Worm (Caenorhabditis elegans) whole organism, early embryonic: ENCODE results near the gene F28G4.4.

Experiments used
- B0310.2 ChIP-seq: sonication (generic microtip); optimal IDR thresholded peaks from 2 replicates; lab custom pipeline; 2016; ENCODE audit warnings: mild to moderate bottlenecking, missing genetic modification characterization, missing compliant biosample characterization
- F13C5.2 ChIP-seq: sonication (generic microtip); optimal IDR thresholded peaks from 2 replicates; lab custom pipeline; 2017; ENCODE audit warnings: mild to moderate bottlenecking, missing genetic modification characterization, inconsistent platforms, missing compliant biosample characterization
- aly-1 ChIP-seq: sonication (generic microtip); optimal IDR thresholded peaks from 2 replicates; lab custom pipeline; 2016; ENCODE audit warnings: missing genetic modification characterization, missing compliant biosample characterization
- ama-1 ChIP-seq: fragments of 150-350 bp; optimal IDR thresholded peaks from 2 replicates; lab custom pipeline; 2014
- ceh-13 ChIP-seq: fragments of 200-800 bp; sonication (Bioruptor generic); optimal IDR thresholded peaks from 2 replicates; lab custom pipeline; 2018; ENCODE audit warnings: mild to moderate bottlenecking, missing genetic modification characterization, missing compliant biosample characterization
- ceh-36 ChIP-seq: sonication (generic microtip); optimal IDR thresholded peaks from 2 replicates; lab custom pipeline; 2016; ENCODE audit warnings: missing genetic modification characterization, inconsistent platforms, missing compliant biosample characterization
- ets-7 ChIP-seq: sonication (generic microtip); optimal IDR thresholded peaks from 2 replicates; lab custom pipeline; 2016; ENCODE audit warnings: missing genotype, missing genetic modification characterization, missing compliant biosample characterization
- flt-1 ChIP-seq: fragments of 200-800 bp; sonication (Bioruptor generic); IDR thresholded peaks from 2 replicates; pipeline ENCODE4 v1.3.6; 2022; ENCODE audit warnings: missing genetic modification characterization, missing compliant biosample characterization
- hmbx-1 ChIP-seq: sonication (generic microtip); optimal IDR thresholded peaks from 2 replicates; lab custom pipeline; 2016; ENCODE audit warnings: mild to moderate bottlenecking, missing genetic modification characterization, missing compliant biosample characterization
- hmg-4 ChIP-seq: fragments of 200-800 bp; sonication (Bioruptor generic); optimal IDR thresholded peaks from 2 replicates; lab custom pipeline; 2018; ENCODE audit warnings: mild to moderate bottlenecking, missing genetic modification characterization, missing compliant biosample characterization
- hnd-1 ChIP-seq: sonication (generic microtip); optimal IDR thresholded peaks from 2 replicates; lab custom pipeline; 2016; ENCODE audit warnings: missing genetic modification characterization, missing compliant biosample characterization
- pes-1 ChIP-seq: fragments of 200-800 bp; sonication (Bioruptor generic); IDR thresholded peaks from 2 replicates; pipeline ENCODE4 v1.3.6; 2022; ENCODE audit warnings: missing genetic modification reagents, missing genetic modification characterization, missing compliant biosample characterization
- scrt-1 ChIP-seq: fragments of 200-800 bp; sonication (Bioruptor generic); IDR thresholded peaks from 2 replicates; pipeline ENCODE4 v1.3.6; 2022; ENCODE audit warnings: missing genetic modification characterization, missing compliant biosample characterization
- sea-1 ChIP-seq: fragments of 200-800 bp; sonication (Bioruptor generic); conservative IDR thresholded peaks from 2 replicates; pipeline ENCODE4 v1.3.6; 2022; ENCODE audit warnings: missing genetic modification characterization, missing compliant biosample characterization
- tbx-11 ChIP-seq: fragments of 200-800 bp; sonication (Bioruptor generic); IDR thresholded peaks from 2 replicates; pipeline ENCODE4 v1.3.6; 2022; ENCODE audit warnings: missing genetic modification characterization, missing compliant biosample characterization
- tbx-37 ChIP-seq: fragments of 200-800 bp; sonication (Bioruptor generic); conservative IDR thresholded peaks from 2 replicates; pipeline ENCODE4 v1.3.6; 2022; ENCODE audit warnings: missing genetic modification reagents, missing genetic modification characterization, missing compliant biosample characterization
- tra-4 ChIP-seq: sonication (generic microtip); optimal IDR thresholded peaks from 2 replicates; lab custom pipeline; 2017; ENCODE audit warnings: missing genetic modification characterization, missing compliant biosample characterization

F28G4.4 gene

DNA sequence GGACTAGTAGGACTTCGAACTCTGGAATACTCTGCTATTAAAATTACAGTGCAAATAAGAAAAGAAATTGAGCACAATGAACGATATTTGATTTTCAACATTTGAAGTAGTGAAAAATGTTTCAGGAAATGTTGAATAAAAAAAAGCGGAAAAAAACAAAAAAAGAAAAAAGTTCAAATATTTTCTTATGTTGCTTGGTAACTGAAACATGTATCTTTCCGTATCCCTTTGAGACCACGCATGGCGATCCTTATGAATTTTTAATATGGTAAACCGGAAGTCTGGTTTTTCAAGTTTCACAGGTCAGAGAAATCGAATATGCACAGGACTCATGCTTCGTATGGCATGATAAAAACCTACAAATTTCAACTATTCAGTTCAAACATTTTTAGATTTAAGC lies 1.9 kb upstream of the F28G4.4 start, which contains the start of gene F28G4.3:
TSS of gene F28G4.3 (minus strand) at position 101 of the 400 bp plus-strand sequence.
- TF ChIP-seq hmg-4 (no peak), hmbx-1 (no peak), ceh-36 (tag; lab: Kevin White, UChicago) (no peak), flt-1 (no peak), hnd-1 (no peak), F13C5.2 (no peak), tbx-37 (no peak)

DNA sequence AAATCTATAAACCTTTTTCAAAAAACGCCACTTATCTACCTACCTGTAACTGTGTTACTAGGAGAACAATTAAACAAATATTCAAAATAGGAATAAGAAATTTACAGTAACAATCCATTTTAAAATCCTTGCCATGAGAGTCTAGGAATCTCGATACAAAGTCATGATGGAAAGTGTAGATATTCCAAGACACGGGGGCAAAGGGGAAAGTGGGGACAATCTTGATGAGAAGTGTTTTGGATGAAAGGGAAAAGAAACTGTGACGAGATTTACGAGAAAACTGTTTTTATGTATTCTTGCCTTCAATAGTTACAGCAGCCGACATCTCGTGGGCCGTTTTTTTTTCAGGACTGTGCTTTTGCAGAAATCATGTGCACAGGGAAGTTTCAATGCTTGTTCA lies 3.5 kb downstream of the F28G4.4 start, which contains the start of gene F28G4.2:
TSS of gene F28G4.2 (minus strand) at position 175 of the 400 bp plus-strand sequence.
- no peak for TF ChIP-seq tra-4
- no peak for TF ChIP-seq ceh-13 (GFP tag; lab: Kevin White, UChicago)
- TF ChIP-seq tbx-11 = no peak
- no peak for TF ChIP-seq pes-1
- no peak for TF ChIP-seq scrt-1 (GFP tag; lab: Robert Waterston, UW)

DNA sequence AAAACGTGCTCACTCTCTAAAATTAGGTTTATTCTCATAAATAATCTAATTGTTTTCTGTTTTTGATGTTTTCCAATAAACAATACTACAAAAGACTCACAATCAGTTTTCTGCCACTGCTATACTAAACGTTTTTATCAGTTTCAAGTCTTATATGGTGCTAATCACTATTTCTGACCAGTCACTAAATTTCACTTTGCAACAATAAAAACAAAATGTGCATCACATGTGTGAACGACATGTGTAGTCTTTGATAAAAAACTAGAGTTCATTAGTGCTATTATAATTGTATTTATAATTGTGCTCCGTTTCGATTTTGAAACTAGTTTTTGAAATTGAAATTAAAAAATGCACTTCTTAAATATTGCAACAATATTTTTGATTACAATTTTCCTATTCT lies 7.8 kb downstream of the F28G4.4 start, which contains the start of gene cyp-37B1:
TSS of gene cyp-37B1 (plus strand) at position 199 of the 400 bp plus-strand sequence.
- TF ChIP-seq hnd-1 (no peak), tbx-11 (no peak), hmg-4 (no peak), sea-1 (GFP tag; lab: Robert Waterston, UW) (no peak), hmbx-1 (no peak), scrt-1 (GFP tag; lab: Robert Waterston, UW) (no peak), pes-1 (no peak), ceh-13 (GFP tag; lab: Kevin White, UChicago) (no peak), ceh-36 (tag; lab: Kevin White, UChicago) (no peak), flt-1 (no peak), B0310.2 (tag; lab: Kevin White, UChicago) (no peak), aly-1 (tag; lab: Kevin White, UChicago) (no peak), tbx-37 (no peak), ets-7 (no peak), ama-1 (lab: Kevin White, UChicago) (no peak), F13C5.2 (no peak), tra-4 (no peak)

DNA sequence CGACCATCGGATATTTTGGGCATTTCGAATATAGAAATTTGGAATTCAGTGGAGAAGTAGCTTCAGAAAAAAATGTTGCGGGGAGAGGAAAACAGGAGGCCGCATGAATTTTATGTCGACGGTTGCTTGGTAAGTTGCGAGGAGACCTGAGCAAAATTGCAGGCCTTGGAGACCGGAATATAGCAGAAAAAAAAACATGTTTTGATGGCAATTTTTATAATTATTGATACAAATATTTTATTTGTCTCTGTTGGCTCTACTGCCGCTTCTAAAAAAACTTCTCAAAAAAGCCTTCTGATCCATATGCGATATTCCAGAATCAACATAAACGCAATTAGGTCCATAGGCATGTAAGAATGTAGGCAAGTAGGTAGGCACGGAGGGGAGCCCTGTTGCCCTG lies 10.3 kb downstream of the F28G4.4 start, which contains the start of gene pacl-1:
TSS of gene pacl-1 (minus strand) at position 101 of the 400 bp plus-strand sequence.
- TF ChIP-seq ets-7 (no peak), pes-1 (no peak), sea-1 (GFP tag; lab: Robert Waterston, UW) (no peak), B0310.2 (tag; lab: Kevin White, UChicago) (no peak), aly-1 (tag; lab: Kevin White, UChicago) (no peak), scrt-1 (GFP tag; lab: Robert Waterston, UW) (no peak), flt-1 (no peak), ama-1 (lab: Kevin White, UChicago) (no peak), ceh-36 (tag; lab: Kevin White, UChicago) (no peak), hnd-1 (no peak), hmbx-1 (no peak), F13C5.2 (no peak)

DNA sequence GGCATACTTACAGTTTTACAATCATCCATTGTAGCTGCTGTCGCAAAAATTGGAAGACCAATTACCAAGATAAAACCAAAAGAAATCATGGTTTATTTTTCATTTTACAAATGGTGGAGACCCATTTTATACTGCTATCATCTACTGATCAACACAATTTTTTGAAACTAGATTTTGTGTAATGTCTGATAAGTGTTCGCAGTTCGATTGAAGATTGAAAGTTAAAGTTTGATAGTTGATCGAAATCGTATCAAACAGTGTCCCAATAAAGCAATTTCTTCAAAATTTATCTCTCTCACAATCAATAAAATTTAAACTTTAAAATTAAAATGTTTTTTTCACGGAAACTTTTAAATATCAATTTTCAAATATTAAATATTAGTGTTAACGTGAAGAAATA lies 14.6 kb downstream of the F28G4.4 start, which contains the start of gene T13F3.6:
TSS of gene T13F3.6 (minus strand) at position 101 of the 400 bp plus-strand sequence.
- TF ChIP-seq ets-7 (no peak), flt-1 (no peak), pes-1 (no peak), tbx-11 (no peak), sea-1 (GFP tag; lab: Robert Waterston, UW) (no peak), hmbx-1 (no peak), aly-1 (tag; lab: Kevin White, UChicago) (no peak), B0310.2 (tag; lab: Kevin White, UChicago) (no peak)

DNA sequence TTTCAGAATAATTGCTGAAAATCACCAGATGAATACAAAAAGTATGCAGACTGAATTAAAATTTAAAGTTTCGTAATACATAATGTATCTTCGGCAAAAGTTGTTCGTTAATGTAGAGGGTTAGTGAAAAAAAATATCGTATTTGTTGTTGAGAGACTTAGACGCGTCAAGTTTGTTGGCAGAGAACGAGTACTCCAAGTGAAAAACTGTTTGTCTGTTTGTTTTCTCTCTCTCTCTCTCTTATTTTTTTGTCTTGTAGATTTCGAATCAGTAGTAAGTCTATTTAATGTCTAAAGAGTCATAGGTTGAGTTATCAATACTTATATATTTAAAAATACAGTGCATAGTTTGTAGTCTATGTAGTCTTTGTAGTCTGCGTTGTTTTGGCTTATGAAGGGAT lies 16.1 kb downstream of the F28G4.4 start, which contains the start of the genes fbxa-2 and T13F3.8:
TSS of gene fbxa-2 (minus strand) at position 101 of the 400 bp plus-strand sequence.
TSS of gene T13F3.8 (plus strand) at position 245 of the 400 bp plus-strand sequence.
- no peak for TF ChIP-seq scrt-1 (GFP tag; lab: Robert Waterston, UW)
- TF ChIP-seq pes-1 = no peak

DNA sequence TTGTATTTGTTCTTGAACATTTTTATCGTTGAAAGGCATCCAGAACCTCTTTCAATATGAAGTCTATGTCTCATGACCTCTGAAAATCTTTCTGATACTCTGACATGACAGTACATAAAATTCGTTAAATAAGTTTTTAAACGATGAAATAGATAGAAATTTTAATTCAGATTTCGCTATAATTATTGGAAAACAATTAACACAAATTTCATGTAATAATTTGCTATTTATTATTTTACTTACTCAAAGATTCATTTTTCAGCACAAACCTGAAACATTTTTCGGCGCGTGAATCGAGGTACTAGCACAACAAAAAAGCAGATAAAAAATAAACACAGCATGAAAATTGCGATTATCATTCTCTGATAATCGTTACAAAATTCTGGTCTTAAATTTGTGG lies 19.2 kb downstream of the F28G4.4 start, which contains the start of gene T13F3.4:
TSS of gene T13F3.4 (minus strand) at position 101 of the 400 bp plus-strand sequence.
- no peak for TF ChIP-seq ama-1 (lab: Kevin White, UChicago)
- no peak for TF ChIP-seq ceh-36 (tag; lab: Kevin White, UChicago)
- TF ChIP-seq hnd-1 = no peak
- TF ChIP-seq B0310.2 (tag; lab: Kevin White, UChicago) = no peak
- no peak for TF ChIP-seq tbx-37
- no peak for TF ChIP-seq tra-4
- TF ChIP-seq ets-7 = no peak
- TF ChIP-seq hmbx-1 = no peak

DNA sequence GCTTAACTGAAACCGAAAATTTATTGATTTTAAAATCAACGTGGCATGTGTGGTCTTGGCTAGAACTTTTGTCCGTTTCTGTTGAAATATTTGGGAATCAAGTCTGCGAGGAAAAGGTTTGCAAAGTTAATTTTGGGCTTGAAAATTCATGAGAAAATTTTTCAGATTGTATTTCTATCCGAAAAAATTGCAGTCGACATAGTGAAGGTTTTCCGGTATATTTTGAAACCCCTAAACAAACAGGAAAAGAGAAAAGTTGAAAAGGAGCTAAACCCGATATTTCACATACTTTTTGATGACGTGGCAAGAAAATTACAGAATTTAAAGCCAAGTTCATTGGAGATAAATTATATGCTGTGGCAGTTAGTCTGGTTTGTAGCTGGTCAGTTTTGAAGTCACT lies 26.0 kb downstream of the F28G4.4 start, which contains the start of gene nhr-127:
TSS of gene nhr-127 (plus strand) at position 301 of the 400 bp plus-strand sequence.
- TF ChIP-seq pes-1 = no peak
- no peak for TF ChIP-seq hmbx-1
- TF ChIP-seq flt-1 = no peak
- no peak for TF ChIP-seq ama-1 (lab: Kevin White, UChicago)
- no peak for TF ChIP-seq hnd-1
- no peak for TF ChIP-seq ceh-13 (GFP tag; lab: Kevin White, UChicago)
- no peak for TF ChIP-seq aly-1 (tag; lab: Kevin White, UChicago)
- no peak for TF ChIP-seq ets-7
- no peak for TF ChIP-seq ceh-36 (tag; lab: Kevin White, UChicago)
- TF ChIP-seq tbx-37 = no peak
- no peak for TF ChIP-seq F13C5.2
- TF ChIP-seq hmg-4 = no peak

DNA sequence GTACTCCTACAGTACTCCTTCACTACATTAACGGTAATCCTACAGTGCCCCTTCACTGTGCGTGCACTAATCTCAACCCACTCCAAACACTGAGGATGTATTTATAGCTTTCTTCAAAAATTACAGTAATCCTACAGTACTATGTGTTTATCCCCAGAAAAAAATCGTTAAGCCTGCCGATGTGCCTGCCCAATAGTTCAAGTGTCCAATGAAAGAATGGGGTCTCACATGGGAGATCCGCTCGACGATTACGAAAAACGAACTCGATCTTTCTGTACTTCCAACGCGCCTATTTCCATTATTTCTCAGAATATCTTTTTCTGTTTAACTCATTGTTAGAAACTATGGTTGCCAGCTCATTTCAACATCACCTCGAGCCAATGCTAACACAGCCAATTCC lies 27.6 kb downstream of the F28G4.4 start, which contains the start of gene nhr-218:
TSS of gene nhr-218 (plus strand) at position 301 of the 400 bp plus-strand sequence.
- TF ChIP-seq ceh-13 (GFP tag; lab: Kevin White, UChicago) (no peak), tra-4 (no peak), F13C5.2 (no peak), B0310.2 (tag; lab: Kevin White, UChicago) (no peak), hmg-4 (no peak), ets-7 (no peak), hmbx-1 (no peak)
